Worm (Caenorhabditis elegans): ENCODE data around the gene srd-67.

DNA sequence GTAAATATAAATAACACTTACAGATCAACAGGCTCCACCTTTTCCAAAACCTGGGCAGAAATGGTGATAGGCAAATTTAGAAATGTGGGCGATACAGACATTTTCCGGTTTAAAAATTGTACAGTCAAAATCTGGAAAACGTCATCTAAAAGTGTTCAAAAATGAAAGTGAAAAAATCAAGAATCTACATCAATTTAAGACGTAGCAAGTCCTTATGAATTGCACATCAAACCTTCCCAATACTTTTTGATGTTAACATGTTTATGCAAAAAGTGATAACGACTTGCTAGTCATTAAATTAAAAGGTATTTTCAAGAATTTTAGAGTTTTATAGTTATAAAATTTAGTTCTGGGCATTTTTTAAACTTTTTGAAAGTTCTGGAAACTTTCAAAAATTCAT, 5.7 kb upstream of the srd-67 start, which contains the start of gene fbxa-7:
- TF ChIP-seq pha-4 (tag; optimal IDR thresholded peaks at IDR 0.05): no peak
- TF ChIP-seq ama-1 (optimal IDR thresholded peaks at IDR 0.05): no peak
- TF ChIP-seq ama-1 (GFP tag; optimal IDR thresholded peaks at IDR 0.05): no peak
- no peak for TF ChIP-seq lin-26 (GFP tag; IDR thresholded peaks at IDR 0.05)
- no peak for TF ChIP-seq sea-2 (GFP tag; IDR thresholded peaks at IDR 0.05)
- no peak for TF ChIP-seq tbx-9 (tag; optimal IDR thresholded peaks at IDR 0.05; ENCODE audit: borderline replicate concordance)
- no peak for TF ChIP-seq sptf-2 (GFP tag; optimal IDR thresholded peaks at IDR 0.05)
- TF ChIP-seq snpc-1.3 (tag; optimal IDR thresholded peaks at IDR 0.05; ENCODE audit: insufficient read depth): no peak
- no peak for TF ChIP-seq B0019.2 (GFP tag; conservative IDR thresholded peaks at IDR 0.05)
- TF ChIP-seq F10E7.11 (tag; optimal IDR thresholded peaks at IDR 0.05): no peak
- no peak for TF ChIP-seq lin-35 (GFP tag; optimal IDR thresholded peaks at IDR 0.05)
- TF ChIP-seq aptf-2 (GFP tag; conservative IDR thresholded peaks at IDR 0.05): no peak

Measured in whole organism, young adult.